Worm (Caenorhabditis elegans): ENCODE measurements around the gene lias-1.

DNA sequence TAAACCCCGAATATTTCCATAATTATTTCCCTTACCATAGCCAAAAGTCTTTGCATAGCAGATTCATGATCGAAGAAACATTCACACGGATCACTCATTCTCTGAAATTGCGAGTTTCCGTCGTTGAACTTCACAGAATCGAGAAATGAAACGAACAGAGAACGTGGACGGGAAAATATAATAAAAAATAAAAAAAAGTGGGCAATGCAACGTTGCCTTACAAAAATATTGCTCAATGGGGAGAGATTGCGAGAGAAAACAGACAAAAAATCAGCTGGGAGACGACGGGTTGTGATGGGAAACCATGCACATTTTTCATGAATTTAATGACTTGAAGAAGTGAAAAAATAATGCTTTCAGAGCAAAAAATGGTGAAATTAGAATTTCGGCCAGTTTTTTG, 35.3 kb downstream of the lias-1 start, which contains the start of gene smim-14:
- no peak for TF ChIP-seq him-1 (tag; optimal IDR thresholded peaks at IDR 0.05)
- TF ChIP-seq W03F9.2 (tag; optimal IDR thresholded peaks at IDR 0.05) = no peak
- TF ChIP-seq dao-5 (tag; optimal IDR thresholded peaks at IDR 0.05) = no peak

All from whole organism, L4/young adult.